Worm (Caenorhabditis elegans): Measurements from ENCODE around the gene nhr-50.

The nhr-50 gene

DNA sequence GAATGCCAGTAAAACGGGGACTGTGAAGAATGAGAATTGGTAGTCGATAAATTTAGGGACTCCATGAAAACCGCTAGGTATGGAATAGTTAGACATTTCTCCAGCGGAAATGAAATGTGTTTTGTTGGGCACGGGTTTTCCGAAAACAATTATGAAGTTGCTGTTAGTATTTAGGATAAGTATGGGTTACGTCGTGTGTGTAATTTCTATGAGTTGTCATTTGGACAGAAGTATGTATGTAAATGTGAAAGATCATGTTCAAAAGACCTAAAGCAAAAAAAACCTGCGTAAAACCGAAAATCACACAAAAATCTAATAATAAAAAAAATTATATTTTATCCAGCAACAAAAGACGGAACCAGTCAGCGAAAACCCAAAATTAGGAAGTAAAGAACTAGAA lies 27.9 kb downstream of the nhr-50 start, which contains the start of gene sru-23 (continued):
- TF ChIP-seq ceh-9 (tag; optimal IDR thresholded peaks at IDR 0.05), result no peak

DNA sequence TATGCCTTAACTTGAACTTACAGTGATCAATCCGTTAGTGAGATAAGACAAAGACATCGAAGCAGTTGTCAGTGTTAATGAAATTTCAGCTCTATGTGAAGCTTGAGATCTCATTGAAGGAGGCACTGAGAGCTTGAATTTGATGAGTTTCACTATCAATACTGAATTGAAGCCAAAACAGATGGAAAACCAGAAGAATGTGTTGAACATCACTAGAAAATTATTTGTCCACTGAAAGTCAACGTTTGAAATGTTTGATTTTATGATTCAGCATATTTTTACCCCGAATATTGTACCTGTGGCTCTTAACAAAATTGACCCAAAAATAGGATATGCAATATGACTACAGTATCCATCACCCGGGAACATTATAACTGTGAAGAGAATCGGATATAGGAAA lies 29.6 kb downstream of the nhr-50 start:
- no peak for TF ChIP-seq hlh-15 (tag; optimal IDR thresholded peaks at IDR 0.05)
- TF ChIP-seq ahr-1 (tag; optimal IDR thresholded peaks at IDR 0.05), result no peak
- TF ChIP-seq T23F11.4 (GFP tag; optimal IDR thresholded peaks at IDR 0.05), result no peak
- TF ChIP-seq nfya-1 (tag; optimal IDR thresholded peaks at IDR 0.05), result no peak
- TF ChIP-seq pax-1 (tag; optimal IDR thresholded peaks at IDR 0.05), result no peak
- TF ChIP-seq hlh-13 (GFP tag; optimal IDR thresholded peaks at IDR 0.05), result no peak
- TF ChIP-seq ceh-31 (tag; optimal IDR thresholded peaks at IDR 0.05), result no peak
- no peak for TF ChIP-seq ceh-22 (tag; optimal IDR thresholded peaks at IDR 0.05)
- no peak for TF ChIP-seq gmeb-2 (tag; optimal IDR thresholded peaks at IDR 0.05)

DNA sequence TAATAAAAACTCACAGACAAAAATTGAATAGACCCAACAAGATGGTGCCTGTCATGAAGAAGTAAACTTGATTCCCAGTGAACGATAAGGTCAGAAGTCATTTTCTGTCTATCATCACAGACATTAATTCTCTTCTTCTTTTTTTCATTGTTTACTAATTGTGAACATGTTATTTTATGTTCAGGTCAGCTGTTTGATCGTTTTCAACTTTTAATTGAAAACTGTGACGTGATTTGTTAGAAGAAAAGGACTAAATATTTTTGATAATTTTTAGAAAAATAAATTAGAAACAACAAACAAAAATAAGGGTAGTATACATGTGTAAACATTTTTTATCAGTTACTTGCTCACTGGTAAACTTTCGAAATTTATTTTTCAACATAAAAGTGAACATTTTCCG lies 30.8 kb downstream of the nhr-50 start, which contains the start of gene F36G9.7:
TSS of gene F36G9.7 (minus strand) at position 101 of the 400 bp plus-strand sequence.
- TF ChIP-seq unc-3 (GFP tag; conservative IDR thresholded peaks at IDR 0.05), result no peak
- TF ChIP-seq unc-3 (tag; optimal IDR thresholded peaks at IDR 0.05), result no peak
- TF ChIP-seq ceh-34 (tag; optimal IDR thresholded peaks at IDR 0.05), result no peak
- TF ChIP-seq unc-42 (tag; optimal IDR thresholded peaks at IDR 0.05), result no peak
- TF ChIP-seq elt-2 (tag; optimal IDR thresholded peaks at IDR 0.05), result no peak
- TF ChIP-seq sox-2 (GFP tag; IDR thresholded peaks at IDR 0.05), result no peak
- no peak for TF ChIP-seq ahr-1 (tag; optimal IDR thresholded peaks at IDR 0.05)
- TF ChIP-seq pros-1 (tag; optimal IDR thresholded peaks at IDR 0.05), result no peak
- no peak for TF ChIP-seq rnt-1 (tag; optimal IDR thresholded peaks at IDR 0.05)
- TF ChIP-seq odd-2 (tag; optimal IDR thresholded peaks at IDR 0.05), result no peak
- TF ChIP-seq zip-5 (tag; optimal IDR thresholded peaks at IDR 0.05), result no peak
- no peak for TF ChIP-seq pha-4 (tag; optimal IDR thresholded peaks at IDR 0.05)
- TF ChIP-seq nfya-1 (tag; optimal IDR thresholded peaks at IDR 0.05), result no peak
- no peak for TF ChIP-seq gmeb-2 (tag; optimal IDR thresholded peaks at IDR 0.05)
- TF ChIP-seq tbx-2 (tag; optimal IDR thresholded peaks at IDR 0.05), result no peak
- TF ChIP-seq T23F11.4 (GFP tag; optimal IDR thresholded peaks at IDR 0.05), result no peak

DNA sequence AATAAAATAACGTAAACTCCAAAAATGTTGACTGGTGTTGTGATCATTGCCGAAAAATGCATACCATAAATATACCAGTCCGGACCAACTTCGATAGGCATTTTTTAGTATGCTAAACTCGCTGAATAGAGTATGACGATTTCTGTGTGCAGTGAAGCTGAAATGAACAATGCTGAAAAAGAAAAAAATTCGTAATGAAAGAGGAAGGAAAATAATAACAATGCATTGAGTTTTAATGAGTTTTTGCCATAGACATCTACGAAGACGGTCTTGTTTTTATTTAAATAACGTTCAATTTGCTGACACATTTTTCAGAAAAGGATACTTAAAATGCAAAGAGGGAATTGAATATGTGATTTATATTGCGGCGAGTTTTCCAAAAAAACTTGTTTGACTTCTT lies 32.9 kb downstream of the nhr-50 start, which contains the start of gene sri-1:
TSS of gene sri-1 (minus strand) at position 101 of the 400 bp plus-strand sequence.
- TF ChIP-seq hlh-13 (GFP tag; optimal IDR thresholded peaks at IDR 0.05) (no peak), ceh-48 (tag; optimal IDR thresholded peaks at IDR 0.05) (no peak), pat-9 (tag; optimal IDR thresholded peaks at IDR 0.05) (no peak), elt-4 (tag; optimal IDR thresholded peaks at IDR 0.05) (no peak), gmeb-2 (tag; optimal IDR thresholded peaks at IDR 0.05) (no peak), syd-9 (tag; optimal IDR thresholded peaks at IDR 0.05) (no peak), fkh-6 (tag; optimal IDR thresholded peaks at IDR 0.05) (no peak), T23F11.4 (GFP tag; optimal IDR thresholded peaks at IDR 0.05) (no peak), tbx-2 (tag; optimal IDR thresholded peaks at IDR 0.05) (no peak), zip-5 (tag; optimal IDR thresholded peaks at IDR 0.05) (no peak), nfya-1 (tag; optimal IDR thresholded peaks at IDR 0.05) (no peak), pha-2 (tag; optimal IDR thresholded peaks at IDR 0.05) (no peak), fkh-10 (GFP tag; optimal IDR thresholded peaks at IDR 0.05) (no peak), ceh-31 (tag; optimal IDR thresholded peaks at IDR 0.05) (no peak), ceh-19 (GFP tag; optimal IDR thresholded peaks at IDR 0.05) (no peak)

DNA sequence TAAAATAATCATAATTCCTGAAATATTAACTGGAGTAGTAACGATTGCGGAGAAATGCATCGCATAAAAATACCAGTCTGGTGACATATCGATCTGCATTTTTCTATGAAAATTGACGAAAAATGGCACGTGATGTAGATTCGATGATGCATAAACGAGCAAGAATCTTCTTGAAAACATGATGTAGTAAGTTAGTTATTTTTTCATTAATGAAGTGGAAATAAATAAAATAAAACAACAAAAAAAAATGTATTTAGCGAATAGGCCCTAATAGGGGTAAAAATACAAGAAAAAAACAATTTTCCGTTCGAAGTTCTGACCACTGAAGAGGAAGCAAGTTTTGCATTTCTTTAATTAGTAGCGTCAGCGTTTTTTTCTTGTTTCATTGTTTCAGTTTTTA lies 35.3 kb downstream of the nhr-50 start, which contains the start of gene sri-2:
TSS of gene sri-2 (minus strand) at position 101 of the 400 bp plus-strand sequence.
- TF ChIP-seq pros-1 (tag; optimal IDR thresholded peaks at IDR 0.05) (no peak), ceh-9 (tag; optimal IDR thresholded peaks at IDR 0.05) (no peak), ceh-22 (tag; optimal IDR thresholded peaks at IDR 0.05) (no peak), ref-2 (tag; optimal IDR thresholded peaks at IDR 0.05) (no peak), K02D7.2 (tag; optimal IDR thresholded peaks at IDR 0.05) (no peak), mec-3 (tag; optimal IDR thresholded peaks at IDR 0.05; ENCODE audit: borderline replicate concordance) (no peak), nhr-232 (tag; optimal IDR thresholded peaks at IDR 0.05) (no peak), hlh-8 (tag; optimal IDR thresholded peaks at IDR 0.05) (no peak), pqm-1 (tag; optimal IDR thresholded peaks at IDR 0.05) (no peak), dmd-4 (tag; optimal IDR thresholded peaks at IDR 0.05; ENCODE audit: borderline replicate concordance) (no peak), unc-42 (tag; optimal IDR thresholded peaks at IDR 0.05) (no peak), sox-4 (tag; optimal IDR thresholded peaks at IDR 0.05) (no peak), dve-1 (tag; optimal IDR thresholded peaks at IDR 0.05) (no peak), zip-5 (tag; optimal IDR thresholded peaks at IDR 0.05) (no peak), fkh-10 (GFP tag; optimal IDR thresholded peaks at IDR 0.05) (no peak), K09A11.1 (tag; optimal IDR thresholded peaks at IDR 0.05; ENCODE audit: insufficient read depth) (no peak), syd-9 (tag; optimal IDR thresholded peaks at IDR 0.05) (no peak), tbx-7 (tag; optimal IDR thresholded peaks at IDR 0.05) (no peak)

Data from whole organism, late embryonic.